Fruit fly (Drosophila melanogaster): Measurements from ENCODE around the gene CG10252.

dm6 chr3R:23734573-23735404 lies 38.7 kb upstream of the CG10252 start:
- TF ChIP-seq pan (optimal IDR thresholded peaks at IDR 0.05): no peak
- no peak for TF ChIP-seq EcR (GFP tag; optimal IDR thresholded peaks at IDR 0.05)
- TF ChIP-seq psq (optimal IDR thresholded peaks at IDR 0.05): no peak
- TF ChIP-seq usp (GFP tag; optimal IDR thresholded peaks at IDR 0.05): no peak
- TF ChIP-seq CG8478 (optimal IDR thresholded peaks at IDR 0.05): no peak

Data from whole organism.